Fruit fly (Drosophila melanogaster): ENCODE results near the gene CG3634.

The CG3634 gene

DNA sequence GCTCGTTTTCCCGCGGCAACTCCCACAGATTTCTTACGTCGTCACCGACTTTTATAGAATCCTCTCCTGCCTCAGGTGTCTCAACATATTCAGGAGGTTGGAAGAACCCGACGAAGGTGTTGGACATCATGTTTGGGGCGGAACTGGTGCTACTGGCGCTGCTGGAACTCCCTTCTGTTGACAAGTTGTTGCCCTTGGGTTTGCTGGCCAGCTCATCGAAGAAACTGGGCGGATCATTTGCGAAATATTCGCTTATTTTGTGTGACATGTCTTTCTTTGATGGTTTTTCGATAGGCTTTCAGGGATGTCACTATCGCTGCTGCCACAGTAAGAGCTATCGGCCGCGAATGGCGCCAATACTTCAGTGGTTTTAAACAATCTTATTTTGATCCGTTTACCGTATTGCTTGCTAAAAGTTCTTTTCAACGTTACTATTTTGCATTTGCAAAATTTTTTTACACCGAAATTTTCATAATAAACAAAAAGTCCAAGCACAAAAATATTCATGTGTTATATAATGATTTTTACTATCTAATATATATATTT, 21.2 kb downstream of the CG3634 start, which contains the start of gene CG11396:
Gene CG11396 (minus strand): TSS at position 303 of the 546 bp plus-strand sequence.
- TF ChIP-seq CG8478 (optimal IDR thresholded peaks at IDR 0.05) (no peak), psq (optimal IDR thresholded peaks at IDR 0.05) (no peak), usp (GFP tag; optimal IDR thresholded peaks at IDR 0.05) (no peak), EcR (GFP tag; optimal IDR thresholded peaks at IDR 0.05) (no peak), pan (optimal IDR thresholded peaks at IDR 0.05) (no peak), Dll (optimal IDR thresholded peaks at IDR 0.05) (no peak)

DNA sequence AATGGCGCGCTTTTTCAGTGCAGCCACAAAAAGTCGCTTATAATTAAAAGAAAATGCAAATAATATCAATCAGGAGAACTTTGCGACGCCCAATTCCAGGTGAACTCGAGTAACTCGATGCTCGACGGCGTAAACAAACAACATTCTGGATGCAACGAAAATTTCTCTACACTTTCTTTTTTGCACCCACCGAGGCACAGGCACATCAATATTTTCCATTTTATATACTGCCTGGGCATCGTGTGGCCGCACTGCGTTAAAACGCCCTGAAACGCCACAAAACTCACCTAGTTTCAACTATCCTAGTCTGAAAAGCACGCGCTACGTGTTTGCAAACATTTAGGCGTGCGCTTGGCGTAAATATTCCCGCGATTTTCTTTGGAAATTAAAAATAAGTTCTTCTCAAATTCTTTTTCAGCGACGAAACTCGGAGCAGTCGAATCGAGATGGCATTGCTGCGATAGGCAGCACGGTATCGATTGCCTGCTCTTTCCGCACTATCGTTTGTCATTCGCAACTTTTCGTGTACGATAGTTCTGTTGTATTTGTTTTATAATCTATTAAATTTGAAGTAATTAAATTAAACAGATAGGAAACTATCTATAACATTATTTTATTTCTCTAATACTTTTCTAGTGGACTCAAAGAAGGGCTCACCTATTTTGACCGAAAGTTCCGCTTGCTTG, 23.2 kb downstream of the CG3634 start, which contains the start of gene Pcif1:
Gene Pcif1 (minus strand): TSS at position 456 of the 686 bp plus-strand sequence.
- no peak for TF ChIP-seq EcR (GFP tag; optimal IDR thresholded peaks at IDR 0.05)
- TF ChIP-seq pan (optimal IDR thresholded peaks at IDR 0.05): no peak
- no peak for TF ChIP-seq CG8478 (optimal IDR thresholded peaks at IDR 0.05)
- TF ChIP-seq psq (optimal IDR thresholded peaks at IDR 0.05): no peak
- TF ChIP-seq Dll (optimal IDR thresholded peaks at IDR 0.05): no peak
- TF ChIP-seq usp (GFP tag; optimal IDR thresholded peaks at IDR 0.05): no peak

DNA sequence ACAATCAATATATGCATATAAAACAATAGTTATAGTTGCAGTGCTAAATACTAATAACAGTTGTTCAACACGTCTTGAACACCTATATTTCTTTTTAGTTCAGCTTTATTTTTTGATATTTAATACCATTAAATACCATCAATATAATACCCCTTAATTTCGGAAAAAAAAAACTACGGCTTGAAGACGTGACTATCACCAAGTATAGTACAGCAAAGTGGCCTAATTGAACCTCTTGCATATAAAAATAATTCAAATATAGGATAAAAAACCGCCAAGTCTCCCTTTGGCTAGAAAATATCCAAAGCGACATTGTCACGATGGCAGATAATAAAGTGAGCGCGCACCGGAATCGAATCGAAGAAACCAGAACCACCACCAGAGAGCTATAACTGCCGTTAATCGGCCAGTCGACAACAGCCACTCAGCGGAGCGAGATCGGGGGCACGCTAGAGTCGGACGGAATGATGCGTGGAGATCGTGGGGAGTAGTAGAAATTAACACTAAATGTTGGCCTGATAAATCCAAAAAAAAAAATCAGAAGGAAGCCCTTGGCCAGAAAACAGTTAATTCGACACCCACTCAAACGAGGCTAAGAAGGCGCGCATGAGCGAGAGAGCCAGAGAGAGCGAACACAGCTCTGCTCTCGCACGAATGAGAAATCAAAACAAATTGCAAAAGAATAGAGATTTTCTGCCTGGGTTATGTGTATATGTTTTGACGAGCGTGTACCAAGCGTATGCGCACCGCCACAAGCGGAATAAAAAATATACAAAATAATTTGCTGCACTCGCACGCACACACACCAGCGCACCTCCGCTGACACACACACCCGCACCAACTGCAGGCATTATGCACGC, 24.0 kb downstream of the CG3634 start:
- TF ChIP-seq pan (optimal IDR thresholded peaks at IDR 0.05): no peak
- no peak for TF ChIP-seq CG8478 (optimal IDR thresholded peaks at IDR 0.05)
- TF ChIP-seq Dll (optimal IDR thresholded peaks at IDR 0.05): peak; percentile 93

- TF ChIP-seq Dll (optimal IDR thresholded peaks at IDR 0.05) (peak; percentile 16), usp (GFP tag; optimal IDR thresholded peaks at IDR 0.05) (no peak)
Measured at dm6 chr3L:20784394-20784793, 24.7 kb downstream of the CG3634 start.

DNA sequence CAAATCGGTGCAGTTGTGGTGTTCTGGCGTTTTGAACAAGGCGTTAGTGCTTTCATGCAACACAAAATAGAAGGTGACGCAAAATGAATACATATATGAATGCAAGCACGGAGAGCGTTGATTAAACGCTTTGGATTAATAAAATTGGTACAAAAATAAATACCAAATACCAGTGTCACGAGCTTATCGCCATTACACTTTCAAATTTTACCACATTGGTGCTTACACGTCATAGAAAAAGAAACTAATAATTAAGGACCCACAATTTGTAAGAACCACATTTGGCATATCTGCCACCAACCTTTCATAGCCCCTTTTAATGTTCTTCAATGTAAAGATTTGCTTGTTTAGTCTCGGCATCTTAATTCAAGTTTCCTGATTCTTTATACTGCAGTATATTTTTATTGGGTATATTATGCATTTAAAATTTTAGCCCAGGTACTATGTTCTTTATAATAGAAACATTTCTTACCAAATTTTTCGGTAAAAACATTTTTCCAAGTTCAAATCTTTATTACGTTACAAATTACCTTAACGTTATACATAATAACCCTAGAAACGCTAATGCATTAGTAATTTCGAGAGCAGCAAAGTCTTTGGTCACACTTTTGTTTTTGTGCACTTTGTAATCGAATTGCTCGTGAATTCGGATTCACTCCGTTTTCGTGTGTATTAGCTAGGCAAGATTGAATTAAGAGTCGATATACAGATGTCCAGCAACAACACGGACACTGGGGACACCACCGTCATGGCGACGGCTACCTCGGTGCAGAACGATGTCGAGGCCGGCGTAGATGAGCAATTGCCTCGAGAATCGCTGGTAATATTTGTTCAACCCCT, 30.6 kb downstream of the CG3634 start, which contains the start of the genes Pex16 and Pex14:
Gene Pex16 (minus strand): TSS at position 41 of the 840 bp plus-strand sequence.
Gene Pex14 (plus strand): TSS at position 576 of the 840 bp plus-strand sequence.
- TF ChIP-seq pan (optimal IDR thresholded peaks at IDR 0.05) (no peak), Dll (optimal IDR thresholded peaks at IDR 0.05) (no peak), usp (GFP tag; optimal IDR thresholded peaks at IDR 0.05) (no peak), psq (optimal IDR thresholded peaks at IDR 0.05) (no peak), EcR (GFP tag; optimal IDR thresholded peaks at IDR 0.05) (no peak), CG8478 (optimal IDR thresholded peaks at IDR 0.05) (no peak)

DNA sequence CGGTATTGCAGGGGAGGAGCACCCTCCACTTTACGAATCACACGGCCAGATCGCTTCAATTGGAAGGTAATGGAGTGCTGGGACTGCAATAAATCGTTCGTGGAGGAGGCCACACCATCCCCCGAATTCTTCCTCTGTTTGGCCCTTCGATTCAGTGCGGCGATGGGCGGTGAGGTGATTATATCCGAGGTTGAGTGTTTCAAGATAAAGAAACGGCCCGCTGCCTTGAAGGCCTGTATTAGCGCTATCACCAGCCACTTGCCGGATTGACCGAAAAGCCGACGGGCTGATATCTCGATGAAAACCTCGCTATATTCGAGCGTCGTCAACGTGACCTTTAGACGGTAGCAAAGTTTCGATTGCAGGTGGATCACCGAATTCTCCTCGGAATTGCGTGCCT, 31.6 kb downstream of the CG3634 start:
- no peak for TF ChIP-seq Dll (optimal IDR thresholded peaks at IDR 0.05)
- TF ChIP-seq usp (GFP tag; optimal IDR thresholded peaks at IDR 0.05): no peak
- no peak for TF ChIP-seq pan (optimal IDR thresholded peaks at IDR 0.05)
- no peak for TF ChIP-seq EcR (GFP tag; optimal IDR thresholded peaks at IDR 0.05)
- no peak for TF ChIP-seq psq (optimal IDR thresholded peaks at IDR 0.05)
- no peak for TF ChIP-seq CG8478 (optimal IDR thresholded peaks at IDR 0.05)

dm6 chr3L:20772647-20773015, 36.4 kb downstream of the CG3634 start:
- TF ChIP-seq psq (optimal IDR thresholded peaks at IDR 0.05): no peak
- no peak for TF ChIP-seq CG8478 (optimal IDR thresholded peaks at IDR 0.05)
- no peak for TF ChIP-seq usp (GFP tag; optimal IDR thresholded peaks at IDR 0.05)
- TF ChIP-seq Dll (optimal IDR thresholded peaks at IDR 0.05): no peak
- no peak for TF ChIP-seq pan (optimal IDR thresholded peaks at IDR 0.05)
- TF ChIP-seq EcR (GFP tag; optimal IDR thresholded peaks at IDR 0.05): no peak

DNA sequence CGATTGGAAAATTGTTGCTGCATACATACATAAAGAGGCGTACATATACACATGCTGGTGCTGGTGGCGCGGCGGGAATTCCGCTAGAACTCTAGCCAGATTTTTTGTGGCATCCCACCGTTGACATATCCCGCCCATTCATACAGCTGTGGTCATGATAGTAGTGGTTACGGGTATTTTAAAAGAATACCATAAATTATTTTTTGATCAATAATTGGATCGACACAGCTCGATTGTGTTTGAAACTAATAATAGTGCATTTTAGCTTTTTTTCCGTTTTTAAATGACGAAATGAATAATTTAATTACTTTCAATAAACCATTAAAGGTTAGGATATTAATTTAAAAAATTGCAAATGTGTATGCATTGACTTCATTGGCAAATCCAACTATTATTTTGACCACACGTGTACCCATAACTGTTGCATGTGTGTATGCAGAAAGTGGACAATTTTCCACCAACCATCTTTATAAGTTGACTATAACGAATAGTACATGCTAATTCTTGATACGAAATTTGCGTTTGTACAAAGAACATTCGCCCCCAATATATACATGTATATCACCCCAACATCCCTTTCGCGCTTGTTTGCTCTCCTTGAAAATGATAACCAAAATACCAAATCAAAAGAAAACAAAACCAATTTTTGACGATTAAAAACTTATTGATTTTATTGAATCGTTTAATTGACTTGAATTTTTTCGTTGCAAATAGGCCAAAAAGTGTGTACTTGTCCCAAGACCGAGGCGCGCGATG, 37.0 kb downstream of the CG3634 start:
- TF ChIP-seq EcR (GFP tag; optimal IDR thresholded peaks at IDR 0.05): no peak
- no peak for TF ChIP-seq Dll (optimal IDR thresholded peaks at IDR 0.05)
- TF ChIP-seq usp (GFP tag; optimal IDR thresholded peaks at IDR 0.05): no peak
- TF ChIP-seq pan (optimal IDR thresholded peaks at IDR 0.05): no peak
- no peak for TF ChIP-seq CG8478 (optimal IDR thresholded peaks at IDR 0.05)
- no peak for TF ChIP-seq psq (optimal IDR thresholded peaks at IDR 0.05)

dm6 chr3L:20771001-20771890, 37.8 kb downstream of the CG3634 start, which contains the start of the genes CG4042 and Pitslre:
Gene CG4042, minus strand, starts transcription at chr3L:20771507.
Gene Pitslre, plus strand, starts transcription at chr3L:20771528.
- no peak for TF ChIP-seq EcR (GFP tag; optimal IDR thresholded peaks at IDR 0.05)
- TF ChIP-seq CG8478 (optimal IDR thresholded peaks at IDR 0.05): no peak
- no peak for TF ChIP-seq psq (optimal IDR thresholded peaks at IDR 0.05)
- no peak for TF ChIP-seq Dll (optimal IDR thresholded peaks at IDR 0.05)
- no peak for TF ChIP-seq usp (GFP tag; optimal IDR thresholded peaks at IDR 0.05)
- TF ChIP-seq pan (optimal IDR thresholded peaks at IDR 0.05): no peak

dm6 chr3L:20769350-20769749, 39.7 kb downstream of the CG3634 start, which contains the start of the genes CG4074 and CG4186:
Gene CG4074, minus strand, starts transcription at chr3L:20769500.
Gene CG4186, plus strand, starts transcription at chr3L:20769586.
- TF ChIP-seq pan (optimal IDR thresholded peaks at IDR 0.05) (no peak), usp (GFP tag; optimal IDR thresholded peaks at IDR 0.05) (no peak)
